Fruit fly (Drosophila melanogaster) whole organism, embryonic: ENCODE results near the gene CG42693.

Source experiments
- Antp ChIP-seq: fragments of 200-800 bp; sonication (Bioruptor generic); optimal IDR thresholded peaks from 3 replicates; lab custom pipeline; 2016; ENCODE audit warnings: missing biosample characterization, missing genetic modification characterization
- Bgb ChIP-seq: fragments of 200-800 bp; sonication (Bioruptor generic); IDR thresholded peaks from 2 replicates; pipeline ENCODE4 v1.3.6; 2022; ENCODE audit warnings: missing biosample characterization, missing genetic modification characterization; ENCODE audit not compliant: partially characterized antibody
- CG12769 ChIP-seq: fragments of 200-800 bp; sonication (Bioruptor generic); optimal IDR thresholded peaks from 2 replicates; lab custom pipeline; 2019; ENCODE audit warnings: missing biosample characterization, mild to moderate bottlenecking, missing genetic modification characterization, moderate library complexity
- CG13624 ChIP-seq: fragments of 200-800 bp; sonication (Bioruptor generic); optimal IDR thresholded peaks from 2 replicates; lab custom pipeline; 2016; ENCODE audit warnings: missing biosample characterization, missing genetic modification characterization
- CG13775 ChIP-seq: fragments of 200-800 bp; sonication (Bioruptor generic); optimal IDR thresholded peaks from 3 replicates; lab custom pipeline; 2017; ENCODE audit warnings: missing biosample characterization, mild to moderate bottlenecking, missing genetic modification characterization
- CG1647 ChIP-seq: fragments of 200-800 bp; sonication (Bioruptor generic); optimal IDR thresholded peaks from 3 replicates; lab custom pipeline; 2016; ENCODE audit warnings: missing biosample characterization, missing genetic modification characterization
- CG16863 ChIP-seq: fragments of 200-800 bp; sonication (Bioruptor generic); optimal IDR thresholded peaks from 3 replicates; lab custom pipeline; 2016; ENCODE audit warnings: missing biosample characterization, missing genetic modification characterization
- CG17568 ChIP-seq: fragments of 200-800 bp; sonication (Bioruptor generic); optimal IDR thresholded peaks from 2 replicates; lab custom pipeline; 2018; ENCODE audit warnings: missing biosample characterization, mild to moderate bottlenecking, missing genetic modification characterization, moderate library complexity
- CG2116 ChIP-seq: fragments of 200-800 bp; sonication (Bioruptor generic); optimal IDR thresholded peaks from 3 replicates; lab custom pipeline; 2018; ENCODE audit warnings: missing biosample characterization, mild to moderate bottlenecking, missing genetic modification characterization
- CG2712 ChIP-seq: fragments of 200-800 bp; optimal IDR thresholded peaks from 3 replicates; lab custom pipeline; 2019; ENCODE audit warnings: missing biosample characterization, mild to moderate bottlenecking, missing genetic modification characterization, moderate library complexity
- CG31224 ChIP-seq: fragments of 200-800 bp; sonication (Bioruptor generic); IDR thresholded peaks from 2 replicates; pipeline ENCODE4 v1.3.6; 2022; ENCODE audit warnings: missing biosample characterization, missing genetic modification characterization
- CG6654 ChIP-seq: fragments of 200-800 bp; sonication (Bioruptor generic); optimal IDR thresholded peaks from 2 replicates; lab custom pipeline; 2017; ENCODE audit warnings: missing biosample characterization, mild to moderate bottlenecking, missing genetic modification characterization
- CG6689 ChIP-seq: fragments of 200-800 bp; sonication (Bioruptor generic); IDR thresholded peaks from 2 replicates; pipeline ENCODE4 v1.3.6; 2022; ENCODE audit warnings: missing biosample characterization, missing genetic modification characterization
- CG6765 ChIP-seq: fragments of 200-800 bp; sonication (Bioruptor generic); optimal IDR thresholded peaks from 3 replicates; lab custom pipeline; 2017; ENCODE audit warnings: missing biosample characterization, mild to moderate bottlenecking, missing genetic modification characterization
- CG7556 ChIP-seq: fragments of 200-800 bp; sonication (Bioruptor generic); optimal IDR thresholded peaks from 2 replicates; lab custom pipeline; 2017; ENCODE audit warnings: missing biosample characterization, mild to moderate bottlenecking, missing genetic modification characterization
- CG9727 ChIP-seq: fragments of 200-800 bp; sonication (Bioruptor generic); optimal IDR thresholded peaks from 3 replicates; lab custom pipeline; 2017; ENCODE audit warnings: missing biosample characterization, mild to moderate bottlenecking, missing genetic modification characterization
- D ChIP-seq, 2 experiments: fragments of 200-800 bp in 1 of 2; fragments of >200 bp in 1 of 2; sonication (Bioruptor generic) in 1 of 2; optimal IDR thresholded peaks; 2 replicates in 1 of 2; 3 replicates in 1 of 2; lab custom pipeline; 2017; ENCODE audit warnings: mild to moderate bottlenecking in 1 of 2, missing biosample characterization in 1 of 2, missing genetic modification characterization in 1 of 2, missing genetic modification reagents in 1 of 2
- E2f2 ChIP-seq: fragments of 200-800 bp; sonication (Bioruptor generic); IDR thresholded peaks from 2 replicates; pipeline ENCODE4 v1.3.6; 2022; ENCODE audit warnings: missing biosample characterization, missing genetic modification characterization
- Gsc ChIP-seq: fragments of 200-800 bp; sonication (Bioruptor generic); IDR thresholded peaks from 2 replicates; pipeline ENCODE4 v1.3.6; 2022; ENCODE audit warnings: missing biosample characterization, missing genetic modification characterization
- Hand ChIP-seq: fragments of 200-800 bp; sonication (Bioruptor generic); optimal IDR thresholded peaks from 2 replicates; lab custom pipeline; 2017; ENCODE audit warnings: mild to moderate bottlenecking, missing biosample characterization, missing genetic modification reagents, missing genetic modification characterization
- Hr78 ChIP-seq, 2 experiments: fragments of 200-800 bp in 1 of 2; fragments of >200 bp in 1 of 2; sonication (Bioruptor generic) in 1 of 2; optimal IDR thresholded peaks; 2 replicates each; lab custom pipeline; 2017 to 2019; ENCODE audit warnings: missing biosample characterization in 2 of 2, missing genetic modification characterization in 2 of 2, mild to moderate bottlenecking in 1 of 2, moderate library complexity in 1 of 2
- MESR4 ChIP-seq: fragments of 200-800 bp; sonication (Bioruptor generic); optimal IDR thresholded peaks from 2 replicates; lab custom pipeline; 2018; ENCODE audit warnings: missing biosample characterization, mild to moderate bottlenecking, missing genetic modification characterization, moderate library complexity
- Med ChIP-seq: fragments of 200-800 bp; sonication (Bioruptor generic); peaks from one replicate; lab custom pipeline; 2016; ENCODE audit warnings: missing biosample characterization, missing genetic modification characterization, mild to moderate bottlenecking, inconsistent platforms, moderate library complexity
- NK7.1 ChIP-seq: fragments of 200-800 bp; sonication (Bioruptor generic); optimal IDR thresholded peaks from 3 replicates; lab custom pipeline; 2016; ENCODE audit warnings: missing biosample characterization, missing genetic modification characterization
- Sin3A ChIP-seq: fragments of >200 bp; optimal IDR thresholded peaks from 2 replicates; lab custom pipeline; 2018
- Ssrp ChIP-seq: fragments of 200-800 bp; sonication (Bioruptor generic); optimal IDR thresholded peaks from 2 replicates; lab custom pipeline; 2018; ENCODE audit warnings: missing biosample characterization, mild to moderate bottlenecking, missing genetic modification characterization, moderate library complexity
- Stat92E ChIP-seq, 3 experiments: fragments of >200 bp in 2 of 3; fragments of 200-800 bp in 1 of 3; sonication (Bioruptor generic) in 1 of 3; optimal IDR thresholded peaks; 2 replicates each; lab custom pipeline; 2017 to 2019; ENCODE audit warnings: missing biosample characterization in 3 of 3, missing genetic modification characterization in 3 of 3, mild to moderate bottlenecking in 1 of 3, moderate library complexity in 1 of 3
- Usf ChIP-seq: fragments of 200-800 bp; sonication (Bioruptor generic); optimal IDR thresholded peaks from 2 replicates; lab custom pipeline; 2017; ENCODE audit warnings: missing genotype, missing biosample characterization, missing genetic modification characterization
- Xbp1 ChIP-seq: fragments of 200-800 bp; sonication (Bioruptor generic); optimal IDR thresholded peaks from 3 replicates; lab custom pipeline; 2016; ENCODE audit warnings: missing biosample characterization, mild to moderate bottlenecking, missing genetic modification characterization
- ab ChIP-seq: fragments of 200-800 bp; sonication (Bioruptor generic); optimal IDR thresholded peaks from 2 replicates; lab custom pipeline; 2016; ENCODE audit warnings: missing biosample characterization, missing genetic modification characterization
- aop ChIP-seq: fragments of 200-800 bp; sonication (Bioruptor generic); IDR thresholded peaks from 2 replicates; pipeline ENCODE4 v1.3.6; 2022; ENCODE audit warnings: missing biosample characterization, missing genetic modification characterization
- chif ChIP-seq, 2 experiments: fragments of 200-800 bp; sonication (Bioruptor generic); optimal IDR thresholded peaks; 3 replicates each; lab custom pipeline; 2016; ENCODE audit warnings: missing biosample characterization in 2 of 2, missing genetic modification characterization in 2 of 2
- dm ChIP-seq: fragments of 200-800 bp; sonication (Bioruptor generic); optimal IDR thresholded peaks from 3 replicates; lab custom pipeline; 2016; ENCODE audit warnings: missing biosample characterization, missing genetic modification characterization
- exex ChIP-seq: fragments of 200-800 bp; sonication (Bioruptor generic); optimal IDR thresholded peaks from 4 replicates; lab custom pipeline; 2018; ENCODE audit warnings: missing biosample characterization, mild to moderate bottlenecking, missing genetic modification characterization, moderate library complexity
- eyg ChIP-seq: fragments of 200-800 bp; sonication (Bioruptor generic); optimal IDR thresholded peaks from 3 replicates; lab custom pipeline; 2016; ENCODE audit warnings: missing biosample characterization, missing genetic modification characterization
- fd102C ChIP-seq: fragments of 200-800 bp; sonication (Bioruptor generic); optimal IDR thresholded peaks from 2 replicates; lab custom pipeline; 2018; ENCODE audit warnings: missing biosample characterization, mild to moderate bottlenecking, missing genetic modification characterization, moderate library complexity
- gro ChIP-seq: fragments of 200-800 bp; sonication (Bioruptor generic); optimal IDR thresholded peaks from 2 replicates; lab custom pipeline; 2016; ENCODE audit warnings: missing biosample characterization, missing genetic modification characterization
- her ChIP-seq: fragments of 200-800 bp; sonication (Bioruptor generic); optimal IDR thresholded peaks from 2 replicates; lab custom pipeline; 2016; ENCODE audit warnings: missing biosample characterization, missing genetic modification characterization
- kah ChIP-seq: fragments of 200-800 bp; sonication (Bioruptor generic); optimal IDR thresholded peaks from 2 replicates; lab custom pipeline; 2018; ENCODE audit warnings: missing biosample characterization, mild to moderate bottlenecking, missing genetic modification characterization
- pros ChIP-seq: fragments of 200-800 bp; sonication (Bioruptor generic); optimal IDR thresholded peaks from 3 replicates; lab custom pipeline; 2019; ENCODE audit warnings: missing biosample characterization, mild to moderate bottlenecking, missing genetic modification characterization, moderate library complexity
- pzg ChIP-seq: fragments of 200-800 bp; sonication (Bioruptor generic); optimal IDR thresholded peaks from 3 replicates; lab custom pipeline; 2018; ENCODE audit warnings: missing biosample characterization, mild to moderate bottlenecking, missing genetic modification characterization, moderate library complexity
- scrt ChIP-seq: fragments of 200-800 bp; sonication (Bioruptor generic); optimal IDR thresholded peaks from 2 replicates; lab custom pipeline; 2018; ENCODE audit warnings: missing biosample characterization, mild to moderate bottlenecking, missing genetic modification characterization, moderate library complexity
- sd ChIP-seq: fragments of 200-800 bp; sonication (Bioruptor generic); optimal IDR thresholded peaks from 3 replicates; lab custom pipeline; 2018; ENCODE audit warnings: missing biosample characterization, mild to moderate bottlenecking, missing genetic modification characterization, moderate library complexity
- sug ChIP-seq: fragments of 200-800 bp; optimal IDR thresholded peaks from 2 replicates; lab custom pipeline; 2019; ENCODE audit warnings: missing biosample characterization, mild to moderate bottlenecking, missing genetic modification characterization, moderate library complexity
- trem ChIP-seq: fragments of 200-800 bp; optimal IDR thresholded peaks from 3 replicates; lab custom pipeline; 2019; ENCODE audit warnings: missing biosample characterization, mild to moderate bottlenecking, missing genetic modification characterization, moderate library complexity

The CG42693 gene

DNA sequence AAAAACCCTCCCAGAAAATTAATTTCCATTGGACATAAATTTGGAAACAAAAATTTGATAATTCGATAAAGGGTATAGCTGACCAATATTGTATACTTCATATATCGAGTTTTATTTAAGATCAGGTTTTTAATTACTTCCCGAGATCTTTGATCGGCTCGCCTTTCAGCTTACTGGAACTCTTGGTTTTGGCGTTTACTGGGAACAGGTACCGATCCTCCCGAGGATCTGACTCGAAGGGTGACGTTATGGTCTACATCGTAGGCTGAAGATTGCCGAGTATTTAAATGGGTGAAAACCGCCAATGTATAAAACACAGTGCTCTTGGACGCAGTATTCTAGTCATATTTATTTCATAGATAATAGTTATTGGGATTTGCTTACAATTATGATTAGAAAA, at the start of gene CG42693:
CG42693 (minus strand) TSS at position 101 of the 400 bp plus-strand sequence.
- TF ChIP-seq Ssrp (no peak), Gsc (no peak), CG31224 (GFP tag; lab: Robert Waterston, UW) (no peak), CG7556 (GFP tag; lab: Kevin White, UChicago) (no peak), scrt (GFP tag; lab: Kevin White, UChicago) (no peak), CG13775 (GFP tag; lab: Kevin White, UChicago) (no peak), gro (GFP tag; lab: Kevin White, UChicago) (no peak), Usf (GFP tag; lab: Kevin White, UChicago) (no peak), eyg (GFP tag; lab: Kevin White, UChicago) (no peak), fd102C (GFP tag; lab: Kevin White, UChicago) (no peak), CG13624 (GFP tag; lab: Kevin White, UChicago) (no peak), aop (no peak), ab (no peak), chif (GFP tag; optimal IDR thresholded peaks at IDR 0.05; lab: Kevin White, UChicago) (no peak), Sin3A (no peak), CG2712 (no peak), E2f2 (no peak), CG6765 (GFP tag; lab: Kevin White, UChicago) (no peak)

DNA sequence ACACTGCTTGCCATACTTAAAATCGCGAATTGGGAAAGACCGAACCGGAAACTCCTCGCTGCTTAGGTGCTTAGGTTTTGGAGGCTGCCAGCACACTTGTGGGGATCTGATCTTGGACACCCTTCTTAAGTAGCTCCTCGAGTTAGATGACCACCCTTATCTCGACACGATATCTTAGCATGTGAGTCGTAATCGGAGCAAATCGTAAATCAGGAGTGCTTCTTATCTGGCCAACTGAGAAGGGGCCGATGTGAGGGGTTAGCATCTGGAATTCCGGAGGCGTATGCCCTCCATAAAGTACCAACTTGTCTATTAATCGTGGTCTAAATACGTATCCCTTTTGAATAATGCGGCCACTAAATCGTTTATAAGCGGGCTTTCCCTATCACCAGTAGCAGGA, 46.5 kb upstream of the CG42693 start, which contains the start of gene salt:
salt (minus strand) TSS at position 101 of the 400 bp plus-strand sequence.
- no peak for TF ChIP-seq CG1647

- TF ChIP-seq scrt (GFP tag; lab: Kevin White, UChicago) (peak; percentile 14), Hr78 (GFP tag; optimal IDR thresholded peaks at IDR 0.05; lab: Kevin White, UChicago) (peak in 1 of 2 experiments; percentile 66), CG13624 (GFP tag; lab: Kevin White, UChicago) (no peak), her (GFP tag; lab: Kevin White, UChicago) (peak; percentile 7), CG6654 (GFP tag; lab: Kevin White, UChicago) (no peak), CG2116 (peak; percentile 8), trem (tag; lab: Kevin White, UChicago) (peak; percentile 8), pzg (GFP tag; lab: Kevin White, UChicago) (peak; percentile 28), Bgb (GFP tag; lab: Robert Waterston, UW) (no peak), pros (GFP tag; lab: Kevin White, UChicago) (peak; percentile 44), Antp (GFP tag; lab: Kevin White, UChicago) (peak; percentile 9), CG17568 (GFP tag; lab: Kevin White, UChicago) (peak; percentile 20), CG16863 (GFP tag; lab: Kevin White, UChicago) (no peak), kah (peak; percentile 72), CG9727 (GFP tag; lab: Kevin White, UChicago) (no peak), exex (tag; lab: Kevin White, UChicago) (peak; percentile 59), D (optimal IDR thresholded peaks at IDR 0.05; lab: Kevin White, UChicago) (peak; percentile 34), D (GFP tag; optimal IDR thresholded peaks at IDR 0.05; lab: Kevin White, UChicago) (no peak), sug (tag; lab: Kevin White, UChicago) (peak; percentile 54), CG6689 (GFP tag; lab: Robert Waterston, UW) (no peak), Hand (GFP tag; lab: Kevin White, UChicago) (no peak), Stat92E (GFP tag; optimal IDR thresholded peaks at IDR 0.05; lab: Kevin White, UChicago) (peak in 1 of 3 experiments; percentile 27), Med (peak; percentile 60), dm (peak; percentile 55), NK7.1 (GFP tag; lab: Kevin White, UChicago) (no peak), MESR4 (peak; percentile 62), CG12769 (tag; lab: Kevin White, UChicago) (peak; percentile 68), sd (tag; lab: Kevin White, UChicago) (peak; percentile 92), Xbp1 (GFP tag; lab: Kevin White, UChicago) (no peak)
These were observed 40.2 kb upstream of the CG42693 start for dm6 chr3R:31748093-31748996.
